Worm (Caenorhabditis elegans) whole organism, L4 larva: ENCODE results near the gene T05B4.13.

ENCODE experiments used
- F26F4.8 ChIP-seq: fragments of 200-800 bp; sonication (Bioruptor generic); conservative IDR thresholded peaks from 2 replicates; pipeline ENCODE4 v1.3.6; 2022; ENCODE audit warnings: missing genetic modification characterization, missing compliant biosample characterization
- F37D6.2 ChIP-seq: sonication (generic microtip); optimal IDR thresholded peaks from 2 replicates; lab custom pipeline; 2016; ENCODE audit warnings: mild to moderate bottlenecking, missing genetic modification characterization, missing compliant biosample characterization
- R02D3.7 ChIP-seq: fragments of 150-350 bp; sonication (generic microtip); optimal IDR thresholded peaks from 3 replicates; lab custom pipeline; 2014; ENCODE audit warnings: missing biosample characterization, missing genetic modification characterization
- T20F7.1 ChIP-seq: fragments of 200-800 bp; sonication (Bioruptor generic); optimal IDR thresholded peaks from 2 replicates; lab custom pipeline; 2018; ENCODE audit warnings: mild to moderate bottlenecking, missing genetic modification characterization, missing compliant biosample characterization
- Y105C5A.15 ChIP-seq: fragments of 200-800 bp; sonication (Bioruptor generic); IDR thresholded peaks from 2 replicates; pipeline ENCODE4 v1.3.6; 2022; ENCODE audit warnings: missing genetic modification characterization, missing compliant biosample characterization
- Y48G9A.11 ChIP-seq: fragments of 200-800 bp; sonication (Bioruptor generic); IDR thresholded peaks from 2 replicates; pipeline ENCODE4 v1.3.6; 2022; ENCODE audit warnings: missing genetic modification reagents, missing genetic modification characterization, missing compliant biosample characterization
- ZK546.5 ChIP-seq, 2 experiments: sonication (generic microtip); optimal IDR thresholded peaks; 2 replicates each; lab custom pipeline; 2017; ENCODE audit warnings: missing biosample characterization in 2 of 2, missing genetic modification characterization in 2 of 2
- aha-1 ChIP-seq: fragments of 150-350 bp; peaks from one replicate; lab custom pipeline; 2014; ENCODE audit warnings: missing biosample characterization, missing genetic modification characterization
- aly-2 ChIP-seq: sonication (generic microtip); optimal IDR thresholded peaks from 2 replicates; lab custom pipeline; 2018; ENCODE audit warnings: missing biosample characterization, missing genetic modification characterization
- ama-1 ChIP-seq: fragments of 150-350 bp; optimal IDR thresholded peaks from 2 replicates; lab custom pipeline; 2014; ENCODE audit warnings: inconsistent platforms, mixed read lengths
- ceh-28 ChIP-seq: fragments of 150-350 bp; optimal IDR thresholded peaks from 2 replicates; lab custom pipeline; 2014; ENCODE audit warnings: missing biosample characterization, missing genetic modification reagents, missing genetic modification characterization
- ces-1 ChIP-seq: fragments of 150-350 bp; sonication (generic microtip); optimal IDR thresholded peaks from 4 replicates; lab custom pipeline; 2014; ENCODE audit warnings: missing biosample characterization, missing genetic modification reagents, missing genetic modification characterization
- daf-16 ChIP-seq, 3 experiments: sonication (generic microtip); optimal IDR thresholded peaks; 2 replicates each; lab custom pipeline; 2016 to 2017; ENCODE audit warnings: missing genetic modification characterization in 3 of 3, missing genetic modification reagents in 3 of 3, mild to moderate bottlenecking in 2 of 3, missing compliant biosample characterization in 2 of 3, missing biosample characterization in 1 of 3, moderate library complexity in 1 of 3
- daf-19 ChIP-seq: fragments of 200-800 bp; sonication (Bioruptor generic); conservative IDR thresholded peaks from 2 replicates; pipeline ENCODE4 v1.3.6; 2022; ENCODE audit warnings: missing genetic modification characterization, missing compliant biosample characterization
- daf-8 ChIP-seq: fragments of 200-800 bp; sonication (Bioruptor generic); IDR thresholded peaks from 2 replicates; pipeline ENCODE4 v1.3.6; 2022; ENCODE audit warnings: missing genetic modification characterization, missing compliant biosample characterization
- dmd-8 ChIP-seq: fragments of 200-800 bp; sonication (Bioruptor generic); IDR thresholded peaks from 2 replicates; pipeline ENCODE4 v1.3.6; 2022; ENCODE audit warnings: missing genetic modification characterization, missing compliant biosample characterization
- dmd-9 ChIP-seq: fragments of 200-800 bp; sonication (Bioruptor generic); IDR thresholded peaks from 2 replicates; pipeline ENCODE4 v1.3.6; 2022; ENCODE audit warnings: missing genetic modification reagents, missing genetic modification characterization, missing compliant biosample characterization
- dpl-1 ChIP-seq: fragments of 150-350 bp; optimal IDR thresholded peaks from 2 replicates; lab custom pipeline; 2014; ENCODE audit warnings: missing biosample characterization, missing genetic modification reagents, missing genetic modification characterization
- dve-1 ChIP-seq: sonication (generic microtip); optimal IDR thresholded peaks from 2 replicates; lab custom pipeline; 2017; ENCODE audit warnings: antibody characterized with exemption, mild to moderate bottlenecking, missing genetic modification characterization, missing compliant biosample characterization; ENCODE audit not compliant: insufficient read depth
- egl-43 ChIP-seq: fragments of 200-800 bp; sonication (Bioruptor generic); IDR thresholded peaks from 2 replicates; pipeline ENCODE4 v1.3.6; 2022; ENCODE audit warnings: missing genetic modification reagents, missing genetic modification characterization, missing compliant biosample characterization
- gei-8 ChIP-seq: fragments of 200-800 bp; sonication (Bioruptor generic); optimal IDR thresholded peaks from 2 replicates; lab custom pipeline; 2018; ENCODE audit warnings: mild to moderate bottlenecking, missing genetic modification characterization, missing compliant biosample characterization
- hif-1 ChIP-seq, 2 experiments: sonication (generic microtip); optimal IDR thresholded peaks; 2 replicates each; lab custom pipeline; 2016 to 2017; ENCODE audit warnings: missing compliant biosample characterization in 2 of 2, missing genetic modification characterization in 2 of 2, missing genetic modification reagents in 2 of 2, missing genotype in 2 of 2, mild to moderate bottlenecking in 1 of 2
- hlh-30 ChIP-seq: sonication (generic microtip); optimal IDR thresholded peaks from 2 replicates; lab custom pipeline; 2017; ENCODE audit warnings: antibody characterized with exemption, mild to moderate bottlenecking, missing genetic modification characterization, missing compliant biosample characterization; ENCODE audit not compliant: insufficient read depth
- jun-1 ChIP-seq: fragments of 150-350 bp; optimal IDR thresholded peaks from 2 replicates; lab custom pipeline; 2014; ENCODE audit warnings: missing biosample characterization, missing genetic modification reagents, missing genetic modification characterization
- lin-1 ChIP-seq: fragments of 200-800 bp; sonication (Bioruptor generic); IDR thresholded peaks from 2 replicates; pipeline ENCODE4 v1.3.6; 2022; ENCODE audit warnings: missing genetic modification reagents, missing genetic modification characterization, missing compliant biosample characterization
- lin-29 ChIP-seq: fragments of 200-800 bp; sonication (Bioruptor generic); IDR thresholded peaks from 2 replicates; pipeline ENCODE4 v1.3.6; 2022; ENCODE audit warnings: missing genetic modification reagents, missing genetic modification characterization, missing compliant biosample characterization
- lin-38 ChIP-seq: fragments of 200-800 bp; sonication (Bioruptor generic); IDR thresholded peaks from 2 replicates; pipeline ENCODE4 v1.3.6; 2022; ENCODE audit warnings: missing genetic modification reagents, missing genetic modification characterization, missing compliant biosample characterization
- lin-39 ChIP-seq: fragments of 150-350 bp; optimal IDR thresholded peaks from 2 replicates; lab custom pipeline; 2014; ENCODE audit warnings: missing biosample characterization, missing genetic modification reagents, missing genetic modification characterization
- lsy-2 ChIP-seq, 2 experiments: fragments of 150-350 bp in 1 of 2; sonication (generic microtip) in 1 of 2; optimal IDR thresholded peaks; 2 replicates each; lab custom pipeline; 2014 to 2017; ENCODE audit warnings: missing biosample characterization in 2 of 2, missing genetic modification characterization in 2 of 2
- madf-5 ChIP-seq, 2 experiments: fragments of 200-800 bp; sonication (Bioruptor generic); IDR thresholded peaks; 2 replicates each; pipeline ENCODE4 v1.3.6; 2022; ENCODE audit warnings: missing compliant biosample characterization in 2 of 2, missing genetic modification characterization in 2 of 2
- mdl-1 ChIP-seq, 2 experiments: fragments of 150-350 bp in 1 of 2; sonication (generic microtip) in 1 of 2; optimal IDR thresholded peaks; 2 replicates each; lab custom pipeline; 2014 to 2017; ENCODE audit warnings: missing biosample characterization in 2 of 2, missing genetic modification characterization in 2 of 2
- mdt-29 ChIP-seq: fragments of 200-800 bp; sonication (Bioruptor generic); IDR thresholded peaks from 2 replicates; pipeline ENCODE4 v1.3.6; 2022; ENCODE audit warnings: missing genetic modification reagents, missing genetic modification characterization, missing compliant biosample characterization
- nhr-10 ChIP-seq: fragments of 150-350 bp; optimal IDR thresholded peaks from 2 replicates; lab custom pipeline; 2014; ENCODE audit warnings: missing biosample characterization, missing genetic modification characterization
- nhr-102 ChIP-seq: sonication (generic microtip); optimal IDR thresholded peaks from 2 replicates; lab custom pipeline; 2016; ENCODE audit warnings: mild to moderate bottlenecking, missing genetic modification characterization, moderate library complexity, missing compliant biosample characterization
- nhr-111 ChIP-seq: fragments of 200-800 bp; sonication (Bioruptor generic); optimal IDR thresholded peaks from 2 replicates; lab custom pipeline; 2018; ENCODE audit warnings: mild to moderate bottlenecking, missing genetic modification characterization, missing compliant biosample characterization
- nhr-237 ChIP-seq: sonication (generic microtip); optimal IDR thresholded peaks from 2 replicates; lab custom pipeline; 2017; ENCODE audit warnings: missing biosample characterization, missing genetic modification characterization
- nhr-25 ChIP-seq: sonication (generic microtip); optimal IDR thresholded peaks from 2 replicates; lab custom pipeline; 2017; ENCODE audit warnings: missing genetic modification characterization, mild to moderate bottlenecking, missing compliant biosample characterization, antibody characterized with exemption, moderate library complexity, borderline replicate concordance; ENCODE audit not compliant: insufficient read depth
- nhr-48 ChIP-seq: sonication (generic microtip); optimal IDR thresholded peaks from 2 replicates; lab custom pipeline; 2016; ENCODE audit warnings: mild to moderate bottlenecking, missing genetic modification characterization, missing compliant biosample characterization
- nhr-76 ChIP-seq: fragments of 150-350 bp; optimal IDR thresholded peaks from 2 replicates; lab custom pipeline; 2014; ENCODE audit warnings: missing biosample characterization, missing genetic modification characterization
- nhr-77 ChIP-seq: fragments of 150-350 bp; optimal IDR thresholded peaks from 2 replicates; lab custom pipeline; 2014; ENCODE audit warnings: missing biosample characterization, missing genetic modification characterization
- pha-4 ChIP-seq, 2 experiments: fragments of 150-350 bp in 1 of 2; fragments of 200-800 bp in 1 of 2; sonication (Bioruptor generic) in 1 of 2; IDR thresholded peaks in 1 of 2; optimal IDR thresholded peaks in 1 of 2; 2 replicates each; pipeline versions ENCODE4 v1.3.6 to Lab custom; 2014 to 2022; ENCODE audit warnings: missing genetic modification characterization in 2 of 2, missing genetic modification reagents in 2 of 2, missing biosample characterization in 1 of 2, missing compliant biosample characterization in 1 of 2
- pqm-1 ChIP-seq: sonication (generic microtip); optimal IDR thresholded peaks from 2 replicates; lab custom pipeline; 2017; ENCODE audit warnings: missing biosample characterization, missing genetic modification characterization
- rbr-2 ChIP-seq: sonication (generic microtip); optimal IDR thresholded peaks from 2 replicates; lab custom pipeline; 2016; ENCODE audit warnings: missing genotype, missing genetic modification characterization, missing compliant biosample characterization
- saeg-2 ChIP-seq: fragments of 200-800 bp; sonication (Bioruptor generic); IDR thresholded peaks from 2 replicates; pipeline ENCODE4 v1.3.6; 2022; ENCODE audit warnings: missing genetic modification reagents, missing genetic modification characterization, missing compliant biosample characterization
- skn-1 ChIP-seq: fragments of 150-350 bp; optimal IDR thresholded peaks from 2 replicates; lab custom pipeline; 2014; ENCODE audit warnings: missing biosample characterization, missing genetic modification characterization
- snpc-1.2 ChIP-seq: fragments of 200-800 bp; sonication (Bioruptor generic); IDR thresholded peaks from 2 replicates; pipeline ENCODE4 v1.3.6; 2022; ENCODE audit warnings: missing genetic modification reagents, missing genetic modification characterization, missing compliant biosample characterization
- spr-3 ChIP-seq: fragments of 200-800 bp; sonication (Bioruptor generic); optimal IDR thresholded peaks from 2 replicates; lab custom pipeline; 2018; ENCODE audit warnings: mild to moderate bottlenecking, missing genetic modification characterization, missing compliant biosample characterization
- tag-97 ChIP-seq: fragments of 200-800 bp; sonication (Bioruptor generic); IDR thresholded peaks from 2 replicates; pipeline ENCODE4 v1.3.6; 2022; ENCODE audit warnings: missing genetic modification characterization, missing compliant biosample characterization
- tra-1 ChIP-seq: fragments of 200-800 bp; sonication (Bioruptor generic); IDR thresholded peaks from 2 replicates; pipeline ENCODE4 v1.3.6; 2022; ENCODE audit warnings: missing genetic modification reagents, missing genetic modification characterization, missing compliant biosample characterization
- zip-2 ChIP-seq: fragments of 150-350 bp; optimal IDR thresholded peaks from 2 replicates; lab custom pipeline; 2014; ENCODE audit warnings: missing biosample characterization, missing genetic modification characterization

Gene T05B4.13

DNA sequence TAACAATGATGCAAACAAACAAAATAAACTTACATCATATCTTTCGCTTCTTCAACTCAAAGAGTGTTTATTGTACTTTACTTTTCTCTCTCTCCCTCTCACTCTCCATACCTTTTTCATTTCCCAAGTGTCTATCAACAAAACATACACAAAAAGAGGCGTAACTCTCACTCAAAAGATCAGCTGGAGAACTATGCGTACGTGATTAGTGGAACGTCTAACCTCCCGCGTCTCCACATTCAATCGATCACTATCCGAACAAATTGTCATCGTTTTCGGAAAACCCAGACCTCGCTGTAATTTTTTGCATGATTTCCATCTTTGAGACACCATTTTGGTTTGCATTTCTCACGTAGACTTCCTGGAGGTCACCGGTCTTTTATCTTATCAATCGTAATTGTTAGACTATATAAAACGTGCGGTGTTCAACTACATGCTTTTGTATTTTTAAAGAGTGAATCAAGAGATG lies 4.2 kb upstream of the T05B4.13 start, which contains the start of gene nhr-57 (continued):
- TF ChIP-seq nhr-10 (tag; lab: Kevin White, UChicago) (peak; percentile 16), saeg-2 (GFP tag; lab: Robert Waterston, UW) (0 out of 2 replicates have a peak, but pooled peaks have one; percentile 54), dve-1 (tag; lab: Kevin White, UChicago) (peak; percentile 85), R02D3.7 (tag; lab: Kevin White, UChicago) (no peak), hlh-30 (tag; lab: Kevin White, UChicago) (peak; percentile 70), lin-1 (GFP tag; lab: Robert Waterston, UW) (peak; percentile 49), tag-97 (GFP tag; lab: Robert Waterston, UW) (no peak), daf-8 (no peak), mdl-1 (tag; optimal IDR thresholded peaks at IDR 0.05; lab: Kevin White, UChicago) (peak; percentile 24 to 77), ces-1 (no peak), F26F4.8 (GFP tag; lab: Robert Waterston, UW) (no peak), zip-2 (tag; lab: Kevin White, UChicago) (no peak), nhr-25 (tag; lab: Kevin White, UChicago) (peak; percentile 62), egl-43 (no peak), lsy-2 (tag; optimal IDR thresholded peaks at IDR 0.05; lab: Kevin White, UChicago) (no peak), ZK546.5 (tag; optimal IDR thresholded peaks at IDR 0.05; lab: Kevin White, UChicago) (no peak), daf-16 (GFP tag; optimal IDR thresholded peaks at IDR 0.05; lab: Kevin White, UChicago) (peak in 1 of 2 experiments; percentile 40), daf-16 (tag; optimal IDR thresholded peaks at IDR 0.05; lab: Kevin White, UChicago) (peak; percentile 84), aly-2 (tag; lab: Kevin White, UChicago) (no peak), skn-1 (no peak), madf-5 (GFP tag; IDR thresholded peaks at IDR 0.05; lab: Robert Waterston, UW) (no peak), dpl-1 (GFP tag; lab: Kevin White, UChicago) (peak; percentile 4), nhr-77 (peak; percentile 4), ama-1 (lab: Kevin White, UChicago) (no peak), pqm-1 (tag; lab: Kevin White, UChicago) (peak; percentile 35), nhr-76 (tag; lab: Kevin White, UChicago) (no peak), rbr-2 (tag; lab: Kevin White, UChicago) (no peak), pha-4 (GFP tag; IDR thresholded peaks at IDR 0.05; lab: Robert Waterston, UW) (peak; percentile 70; the same call in 1 of the 2 replicates), pha-4 (tag; optimal IDR thresholded peaks at IDR 0.05; lab: Kevin White, UChicago) (peak; percentile 71), lin-39 (tag; lab: Kevin White, UChicago) (no peak), lin-29 (no peak), gei-8 (GFP tag; lab: Kevin White, UChicago) (peak; percentile 78), jun-1 (tag; lab: Kevin White, UChicago) (no peak), ceh-28 (tag; lab: Kevin White, UChicago) (no peak), hif-1 (tag; optimal IDR thresholded peaks at IDR 0.05; lab: Kevin White, UChicago) (peak; percentile 98 to 100), lin-38 (GFP tag; lab: Robert Waterston, UW) (no peak), nhr-48 (tag; lab: Kevin White, UChicago) (peak; percentile 91), dmd-9 (GFP tag; lab: Robert Waterston, UW) (no peak), mdt-29 (GFP tag; lab: Robert Waterston, UW) (peak; percentile 64; the same call in 1 of the 2 replicates), F37D6.2 (tag; lab: Kevin White, UChicago) (no peak), snpc-1.2 (GFP tag; lab: Robert Waterston, UW) (no peak), dmd-8 (GFP tag; lab: Robert Waterston, UW) (0 out of 2 replicates have a peak, but pooled peaks have one; percentile 14), nhr-102 (peak; percentile 65), tra-1 (GFP tag; lab: Robert Waterston, UW) (0 out of 2 replicates have a peak, but pooled peaks have one; percentile 53), Y48G9A.11 (no peak), T20F7.1 (GFP tag; lab: Kevin White, UChicago) (no peak), aha-1 (peak; percentile 100), nhr-111 (GFP tag; lab: Kevin White, UChicago) (no peak), spr-3 (GFP tag; lab: Kevin White, UChicago) (no peak), nhr-237 (tag; lab: Kevin White, UChicago) (no peak), Y105C5A.15 (no peak), daf-19 (GFP tag; lab: Robert Waterston, UW) (no peak)
